Worm (Caenorhabditis elegans): ENCODE data around the gene pqn-13.

DNA sequence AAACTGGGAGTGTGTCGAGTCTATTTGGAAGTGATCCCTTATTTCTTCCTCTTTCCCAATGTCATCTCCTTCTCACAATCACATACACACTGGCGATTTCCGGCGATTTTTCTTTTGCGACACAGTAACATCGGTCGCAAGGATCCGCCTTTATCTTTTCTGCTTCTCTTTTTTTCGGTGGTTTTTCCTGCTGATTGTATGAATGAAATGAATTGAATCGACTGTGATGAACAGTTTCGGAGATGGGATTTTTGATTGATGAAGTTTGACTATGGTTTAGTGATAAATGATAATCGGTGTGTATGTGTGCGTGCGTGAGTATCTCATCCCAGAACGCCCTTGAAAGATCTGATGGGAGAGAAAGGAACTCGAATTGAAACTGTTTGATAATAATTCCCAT is 25.2 kb upstream of the pqn-13 start:
- TF ChIP-seq ces-1 (GFP tag; optimal IDR thresholded peaks at IDR 0.05), result no peak
- no peak for TF ChIP-seq hif-1 (tag; optimal IDR thresholded peaks at IDR 0.05)
- no peak for TF ChIP-seq D1046.2 (GFP tag; IDR thresholded peaks at IDR 0.05)
- no peak for TF ChIP-seq dve-1 (tag; optimal IDR thresholded peaks at IDR 0.05; ENCODE audit: insufficient read depth)
- TF ChIP-seq skn-1 (tag; optimal IDR thresholded peaks at IDR 0.05), result no peak
- no peak for TF ChIP-seq F26F4.8 (GFP tag; conservative IDR thresholded peaks at IDR 0.05)
- TF ChIP-seq zip-11 (GFP tag; IDR thresholded peaks at IDR 0.05), result no peak
- TF ChIP-seq nhr-28 (tag; optimal IDR thresholded peaks at IDR 0.05), result peak; percentile 52
- TF ChIP-seq nhr-77 (tag; optimal IDR thresholded peaks at IDR 0.05), result no peak
- TF ChIP-seq jun-1 (tag; optimal IDR thresholded peaks at IDR 0.05), result no peak
- peak; percentile 73 for TF ChIP-seq ama-1 (optimal IDR thresholded peaks at IDR 0.05)
- no peak for TF ChIP-seq F49E8.2 (tag; optimal IDR thresholded peaks at IDR 0.05; ENCODE audit: borderline replicate concordance)
